Fruit fly (Drosophila melanogaster): ENCODE data around the gene CG34450.

Gene CG34450

dm6 chrX:9284024-9284738 is 46.1 kb downstream of the CG34450 start, which contains the start of gene lz:
TSS of gene lz (plus strand) at chrX:9284649.
- TF ChIP-seq pan (optimal IDR thresholded peaks at IDR 0.05) = no peak
- TF ChIP-seq Dll (optimal IDR thresholded peaks at IDR 0.05) = peak; percentile 42
- no peak for TF ChIP-seq usp (GFP tag; optimal IDR thresholded peaks at IDR 0.05)
- no peak for TF ChIP-seq psq (optimal IDR thresholded peaks at IDR 0.05)
- TF ChIP-seq CG8478 (optimal IDR thresholded peaks at IDR 0.05) = no peak

- TF ChIP-seq usp (GFP tag; optimal IDR thresholded peaks at IDR 0.05) (no peak), EcR (GFP tag; optimal IDR thresholded peaks at IDR 0.05) (no peak), pan (optimal IDR thresholded peaks at IDR 0.05) (no peak), psq (optimal IDR thresholded peaks at IDR 0.05) (no peak), CG8478 (optimal IDR thresholded peaks at IDR 0.05) (no peak), Dll (optimal IDR thresholded peaks at IDR 0.05) (no peak)
These were observed 47.5 kb downstream of the CG34450 start, which contains the start of gene c11.1 for dm6 chrX:9282783-9283289. TSS of gene c11.1 (minus strand) at chrX:9283117.

DNA sequence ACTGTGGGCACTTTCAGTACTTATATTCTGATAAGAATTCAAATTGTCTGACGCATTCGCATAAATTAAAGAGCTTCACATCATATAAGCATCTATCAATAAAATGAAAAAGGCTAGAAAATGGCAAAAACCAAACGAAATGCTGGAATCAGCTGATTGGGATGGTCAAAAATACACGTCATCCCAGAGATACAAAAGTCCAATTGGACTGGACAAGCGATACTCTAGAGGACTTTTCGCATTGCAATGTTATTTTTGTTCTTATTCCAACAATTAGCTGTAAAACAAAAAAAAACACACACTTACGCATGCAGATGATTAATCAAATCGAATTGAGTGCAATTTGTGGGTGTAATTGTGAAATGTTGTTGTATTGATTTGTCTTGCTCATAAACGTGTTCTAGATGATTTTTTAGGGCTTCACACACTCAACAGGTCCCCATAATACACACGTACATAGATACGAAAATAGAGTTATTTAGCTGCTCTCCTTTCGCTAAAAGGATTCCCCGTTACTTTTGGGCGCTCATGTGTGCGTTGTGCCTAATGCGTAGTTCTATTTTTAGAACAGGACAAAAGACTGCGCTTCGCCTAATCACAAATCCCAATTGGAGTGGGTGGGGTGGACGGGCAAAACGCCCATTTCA is 48.2 kb downstream of the CG34450 start:
- TF ChIP-seq psq (optimal IDR thresholded peaks at IDR 0.05) (no peak), pan (optimal IDR thresholded peaks at IDR 0.05) (no peak), EcR (GFP tag; optimal IDR thresholded peaks at IDR 0.05) (no peak), usp (GFP tag; optimal IDR thresholded peaks at IDR 0.05) (no peak)

Data from whole organism.